Fruit fly (Drosophila melanogaster) whole organism, embryonic: ENCODE results near the gene SrpRbeta.

Experiments
- Abd-B ChIP-seq: fragments of 200-800 bp; sonication (Bioruptor generic); optimal IDR thresholded peaks from 2 replicates; lab custom pipeline; 2018; ENCODE audit warnings: missing biosample characterization, mild to moderate bottlenecking, missing genetic modification characterization, moderate library complexity
- CG10209 ChIP-seq: fragments of 200-800 bp; sonication (Bioruptor generic); optimal IDR thresholded peaks from 3 replicates; lab custom pipeline; 2017; ENCODE audit warnings: missing biosample characterization, mild to moderate bottlenecking, missing genetic modification characterization, missing genetic modification reagents
- CG1024 ChIP-seq: fragments of 200-800 bp; sonication (Bioruptor generic); IDR thresholded peaks from 2 replicates; pipeline ENCODE4 v1.3.6; 2022; ENCODE audit warnings: missing biosample characterization, missing genetic modification characterization
- CG10267 ChIP-seq: fragments of 200-800 bp; sonication (Bioruptor generic); optimal IDR thresholded peaks from 2 replicates; lab custom pipeline; 2018; ENCODE audit warnings: missing biosample characterization, mild to moderate bottlenecking, missing genetic modification characterization, moderate library complexity
- CG10979 ChIP-seq: fragments of 200-800 bp; sonication (Bioruptor generic); optimal IDR thresholded peaks from 2 replicates; lab custom pipeline; 2018; ENCODE audit warnings: missing biosample characterization, mild to moderate bottlenecking, missing genetic modification characterization, moderate library complexity
- CG11093 ChIP-seq: fragments of 200-800 bp; sonication (Bioruptor generic); IDR thresholded peaks from 3 replicates; pipeline ENCODE4 v1.3.6; 2022; ENCODE audit warnings: missing biosample characterization, missing genetic modification characterization
- CG12299 ChIP-seq: fragments of 200-800 bp; sonication (Bioruptor generic); optimal IDR thresholded peaks from 2 replicates; lab custom pipeline; 2018; ENCODE audit warnings: missing biosample characterization, mild to moderate bottlenecking, missing genetic modification characterization
- CG1233 ChIP-seq: fragments of 200-800 bp; sonication (Bioruptor generic); optimal IDR thresholded peaks from 4 replicates; lab custom pipeline; 2018; ENCODE audit warnings: missing biosample characterization, mild to moderate bottlenecking, missing genetic modification characterization
- CG14710 ChIP-seq: fragments of 200-800 bp; sonication (Bioruptor generic); optimal IDR thresholded peaks from 3 replicates; lab custom pipeline; 2019; ENCODE audit warnings: missing biosample characterization, mild to moderate bottlenecking, missing genetic modification characterization, moderate library complexity
- CG15269 ChIP-seq: fragments of 200-800 bp; sonication (Bioruptor generic); optimal IDR thresholded peaks from 2 replicates; lab custom pipeline; 2018; ENCODE audit warnings: missing biosample characterization, mild to moderate bottlenecking, missing genetic modification characterization, moderate library complexity
- CG17612 ChIP-seq: fragments of 200-800 bp; sonication (Bioruptor generic); IDR thresholded peaks from 2 replicates; pipeline ENCODE4 v1.3.6; 2022; ENCODE audit warnings: missing biosample characterization, missing genetic modification characterization
- CG17802 ChIP-seq: fragments of 200-800 bp; sonication (Bioruptor generic); optimal IDR thresholded peaks from 2 replicates; lab custom pipeline; 2018; ENCODE audit warnings: missing biosample characterization, mild to moderate bottlenecking, missing genetic modification characterization, moderate library complexity
- CG17829 ChIP-seq: fragments of 200-800 bp; optimal IDR thresholded peaks from 2 replicates; lab custom pipeline; 2019; ENCODE audit warnings: missing biosample characterization, mild to moderate bottlenecking, missing genetic modification characterization, moderate library complexity
- CG18262 ChIP-seq: fragments of 200-800 bp; optimal IDR thresholded peaks from 3 replicates; lab custom pipeline; 2019; ENCODE audit warnings: missing biosample characterization, mild to moderate bottlenecking, missing genetic modification characterization, moderate library complexity
- CG30431 ChIP-seq: fragments of 200-800 bp; sonication (Bioruptor generic); optimal IDR thresholded peaks from 2 replicates; lab custom pipeline; 2017; ENCODE audit warnings: missing biosample characterization, missing genetic modification characterization
- CG3281 ChIP-seq: fragments of 200-800 bp; sonication (Bioruptor generic); optimal IDR thresholded peaks from 3 replicates; lab custom pipeline; 2017; ENCODE audit warnings: missing biosample characterization, mild to moderate bottlenecking, missing genetic modification characterization
- CG3838 ChIP-seq: fragments of 200-800 bp; sonication (Bioruptor generic); optimal IDR thresholded peaks from 3 replicates; lab custom pipeline; 2016; ENCODE audit warnings: missing biosample characterization, missing genetic modification characterization
- CG5180 ChIP-seq: fragments of 200-800 bp; sonication (Bioruptor generic); optimal IDR thresholded peaks from 3 replicates; lab custom pipeline; 2017; ENCODE audit warnings: missing biosample characterization, missing genetic modification characterization, mild to moderate bottlenecking, moderate library complexity, missing genetic modification reagents
- CG5245 ChIP-seq: fragments of 200-800 bp; sonication (Bioruptor generic); optimal IDR thresholded peaks from 3 replicates; lab custom pipeline; 2016; ENCODE audit warnings: missing biosample characterization, missing genetic modification characterization
- CG7745 ChIP-seq: fragments of 200-800 bp; sonication (Bioruptor generic); optimal IDR thresholded peaks from 2 replicates; lab custom pipeline; 2018; ENCODE audit warnings: missing biosample characterization, mild to moderate bottlenecking, missing genetic modification characterization, moderate library complexity
- CG9817 ChIP-seq: fragments of 200-800 bp; sonication (Bioruptor generic); optimal IDR thresholded peaks from 2 replicates; lab custom pipeline; 2018; ENCODE audit warnings: missing biosample characterization, mild to moderate bottlenecking, missing genetic modification characterization, moderate library complexity
- Chrac-16 ChIP-seq: fragments of 200-800 bp; sonication (Bioruptor generic); optimal IDR thresholded peaks from 3 replicates; lab custom pipeline; 2016; ENCODE audit warnings: missing biosample characterization, missing genetic modification characterization
- CoRest ChIP-seq: fragments of 200-800 bp; sonication (Bioruptor generic); optimal IDR thresholded peaks from 3 replicates; lab custom pipeline; 2018; ENCODE audit warnings: missing biosample characterization, mild to moderate bottlenecking, missing genetic modification characterization, moderate library complexity
- Dbx ChIP-seq: fragments of 200-800 bp; sonication (Bioruptor generic); IDR thresholded peaks from 3 replicates; pipeline ENCODE4 v1.3.6; 2022; ENCODE audit warnings: missing biosample characterization, missing genetic modification characterization
- Doc3 ChIP-seq: fragments of 200-800 bp; sonication (Bioruptor generic); IDR thresholded peaks from 3 replicates; pipeline ENCODE4 v1.3.6; 2022; ENCODE audit warnings: missing biosample characterization, missing genetic modification characterization; ENCODE audit not compliant: partially characterized antibody
- Fer3 ChIP-seq: fragments of 200-800 bp; sonication (Bioruptor generic); optimal IDR thresholded peaks from 2 replicates; lab custom pipeline; 2018; ENCODE audit warnings: missing biosample characterization, mild to moderate bottlenecking, missing genetic modification characterization, moderate library complexity
- Gug ChIP-seq: fragments of 200-800 bp; sonication (Bioruptor generic); IDR thresholded peaks from 4 replicates; pipeline ENCODE4 v1.3.6; 2022; ENCODE audit warnings: missing biosample characterization, missing genetic modification characterization
- Hr51 ChIP-seq, 2 experiments: fragments of 200-800 bp; sonication (Bioruptor generic); optimal IDR thresholded peaks; 2 replicates in 1 of 2; 3 replicates in 1 of 2; lab custom pipeline; 2016 to 2018; ENCODE audit warnings: missing biosample characterization in 2 of 2, missing genetic modification characterization in 2 of 2, mild to moderate bottlenecking in 1 of 2, moderate library complexity in 1 of 2
- Jarid2 ChIP-seq: fragments of 200-800 bp; sonication (Bioruptor generic); optimal IDR thresholded peaks from 3 replicates; lab custom pipeline; 2017; ENCODE audit warnings: mild to moderate bottlenecking, missing biosample characterization, missing genetic modification reagents, missing genetic modification characterization
- MBD-R2 ChIP-seq: fragments of 200-800 bp; sonication (Bioruptor generic); IDR thresholded peaks from 2 replicates; pipeline ENCODE4 v1.3.6; 2022; ENCODE audit warnings: missing biosample characterization, missing genetic modification characterization
- MESR4 ChIP-seq: fragments of 200-800 bp; sonication (Bioruptor generic); optimal IDR thresholded peaks from 2 replicates; lab custom pipeline; 2018; ENCODE audit warnings: missing biosample characterization, mild to moderate bottlenecking, missing genetic modification characterization, moderate library complexity
- Mrtf ChIP-seq: fragments of 200-800 bp; sonication (Bioruptor generic); IDR thresholded peaks from 3 replicates; pipeline ENCODE4 v1.3.6; 2022; ENCODE audit warnings: missing biosample characterization, missing genetic modification characterization
- NK7.1 ChIP-seq: fragments of 200-800 bp; sonication (Bioruptor generic); optimal IDR thresholded peaks from 3 replicates; lab custom pipeline; 2016; ENCODE audit warnings: missing biosample characterization, missing genetic modification characterization
- Nf-YB ChIP-seq: fragments of 200-800 bp; sonication (Bioruptor generic); optimal IDR thresholded peaks from 3 replicates; lab custom pipeline; 2019; ENCODE audit warnings: missing biosample characterization, mild to moderate bottlenecking, missing genetic modification characterization, moderate library complexity
- Oaz ChIP-seq: fragments of 200-800 bp; sonication (Bioruptor generic); IDR thresholded peaks from 2 replicates; pipeline ENCODE4 v1.3.6; 2022; ENCODE audit warnings: missing biosample characterization, missing genetic modification characterization
- Poxn ChIP-seq: fragments of 200-800 bp; sonication (Bioruptor generic); IDR thresholded peaks from 2 replicates; pipeline ENCODE4 v1.3.6; 2022; ENCODE audit warnings: missing biosample characterization, missing genetic modification characterization
- Rx ChIP-seq: fragments of 200-800 bp; sonication (Bioruptor generic); IDR thresholded peaks from 2 replicates; pipeline ENCODE4 v1.3.6; 2022; ENCODE audit warnings: missing biosample characterization, missing genetic modification characterization
- Sin3A ChIP-seq: fragments of >200 bp; optimal IDR thresholded peaks from 2 replicates; lab custom pipeline; 2018
- ac ChIP-seq: fragments of 200-800 bp; sonication (Bioruptor generic); optimal IDR thresholded peaks from 3 replicates; lab custom pipeline; 2017; ENCODE audit warnings: missing biosample characterization, mild to moderate bottlenecking, missing genetic modification characterization
- bbx ChIP-seq: fragments of 200-800 bp; sonication (Bioruptor generic); IDR thresholded peaks from 2 replicates; pipeline ENCODE4 v1.3.6; 2022; ENCODE audit warnings: missing biosample characterization, missing genetic modification characterization; ENCODE audit not compliant: partially characterized antibody
- dimm ChIP-seq: fragments of 200-800 bp; sonication (Bioruptor generic); IDR thresholded peaks from 2 replicates; pipeline ENCODE4 v1.3.6; 2022; ENCODE audit warnings: missing biosample characterization, missing genetic modification characterization
- eve ChIP-seq, 2 experiments: fragments of >200 bp; optimal IDR thresholded peaks; 2 replicates each; lab custom pipeline; 2017; ENCODE audit warnings: missing biosample characterization in 2 of 2, missing genetic modification characterization in 2 of 2
- mld ChIP-seq: fragments of 200-800 bp; sonication (Bioruptor generic); IDR thresholded peaks from 3 replicates; pipeline ENCODE4 v1.3.6; 2022; ENCODE audit warnings: missing biosample characterization, missing genetic modification characterization; ENCODE audit not compliant: partially characterized antibody
- nmo ChIP-seq: fragments of 200-800 bp; sonication (Bioruptor generic); optimal IDR thresholded peaks from 2 replicates; lab custom pipeline; 2018; ENCODE audit warnings: missing biosample characterization, mild to moderate bottlenecking, missing genetic modification characterization, moderate library complexity
- psq ChIP-seq: fragments of 200-800 bp; sonication (Bioruptor generic); optimal IDR thresholded peaks from 2 replicates; lab custom pipeline; 2017; ENCODE audit warnings: missing biosample characterization, missing genetic modification characterization
- so ChIP-seq: fragments of 200-800 bp; sonication (Bioruptor generic); IDR thresholded peaks from 3 replicates; pipeline ENCODE4 v1.3.6; 2022; ENCODE audit warnings: missing biosample characterization, missing genetic modification characterization
- tio ChIP-seq: fragments of 200-800 bp; sonication (Bioruptor generic); optimal IDR thresholded peaks from 2 replicates; lab custom pipeline; 2017; ENCODE audit warnings: missing biosample characterization, missing genetic modification characterization, inconsistent platforms
- trem ChIP-seq: fragments of 200-800 bp; optimal IDR thresholded peaks from 3 replicates; lab custom pipeline; 2019; ENCODE audit warnings: missing biosample characterization, mild to moderate bottlenecking, missing genetic modification characterization, moderate library complexity
- vfl ChIP-seq: fragments of 200-800 bp; sonication (Bioruptor generic); optimal IDR thresholded peaks from 2 replicates; lab custom pipeline; 2016; ENCODE audit warnings: missing biosample characterization, missing genetic modification characterization
- yki ChIP-seq: fragments of >200 bp; optimal IDR thresholded peaks from 3 replicates; lab custom pipeline; 2018
- zen2 ChIP-seq: fragments of 200-800 bp; sonication (Bioruptor generic); IDR thresholded peaks from 3 replicates; pipeline ENCODE4 v1.3.6; 2022; ENCODE audit warnings: missing biosample characterization, missing genetic modification characterization; ENCODE audit not compliant: partially characterized antibody

SrpRbeta gene

DNA sequence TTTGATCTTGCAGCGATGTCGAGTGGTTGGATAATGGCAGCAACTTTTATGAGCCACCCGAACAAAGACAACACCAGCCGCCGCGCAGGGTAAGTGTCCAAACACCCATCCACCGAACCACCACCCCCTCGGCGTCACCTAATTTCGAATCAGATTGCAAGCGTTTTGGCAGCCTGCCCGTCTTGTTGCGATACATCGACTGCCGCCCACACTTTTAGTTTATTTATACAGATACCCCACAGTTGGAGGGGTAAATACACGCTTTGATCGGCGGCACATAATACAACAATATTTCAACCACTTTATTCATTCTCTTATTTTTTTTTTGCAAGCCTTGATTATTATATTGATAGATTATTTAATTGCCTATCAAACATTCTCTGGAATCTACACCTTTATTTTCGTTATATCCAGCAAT is 43.0 kb upstream of the SrpRbeta start (continued):
- TF ChIP-seq CG5180 = no peak
- no peak for TF ChIP-seq CG17829 (tag; lab: Kevin White, UChicago)
- peak; percentile 40 for TF ChIP-seq Rx
- TF ChIP-seq Oaz (GFP tag; lab: Robert Waterston, UW) = no peak
- no peak for TF ChIP-seq MESR4 (GFP tag; lab: Kevin White, UChicago)
- TF ChIP-seq NK7.1 (GFP tag; lab: Kevin White, UChicago) = no peak
- TF ChIP-seq CG3281 (GFP tag; lab: Kevin White, UChicago) = no peak
- TF ChIP-seq CG7745 = no peak
- peak; percentile 64 for TF ChIP-seq so (GFP tag; lab: Robert Waterston, UW)
- peak; percentile 42 for TF ChIP-seq CG10209 (GFP tag; lab: Kevin White, UChicago)
- no peak for TF ChIP-seq yki
- peak; percentile 53 for TF ChIP-seq CG15269
- no peak for TF ChIP-seq CG17802 (tag; lab: Kevin White, UChicago)
- peak; percentile 14 for TF ChIP-seq Chrac-16
- no peak for TF ChIP-seq dimm (GFP tag; lab: Robert Waterston, UW)
- TF ChIP-seq Doc3 (GFP tag; lab: Robert Waterston, UW) = no peak
- TF ChIP-seq CG5245 = no peak
- TF ChIP-seq CG9817 (tag; lab: Kevin White, UChicago) = peak; percentile 45
- no peak for TF ChIP-seq CG14710 (tag; lab: Kevin White, UChicago)
- TF ChIP-seq zen2 (GFP tag; lab: Robert Waterston, UW) = no peak
- no peak for TF ChIP-seq eve (GFP tag; optimal IDR thresholded peaks at IDR 0.05; lab: Kevin White, UChicago)
- no peak for TF ChIP-seq CG1233 (GFP tag; lab: Kevin White, UChicago)
- TF ChIP-seq Jarid2 = no peak
- TF ChIP-seq Gug (GFP tag; lab: Robert Waterston, UW) = peak; percentile 19; the same call in 1 of the 4 replicates
- no peak for TF ChIP-seq CG10267 (tag; lab: Kevin White, UChicago)
- no peak for TF ChIP-seq ac (GFP tag; lab: Kevin White, UChicago)
- 0 out of 3 replicates have a peak, but pooled peaks have one; percentile 17 for TF ChIP-seq mld
- TF ChIP-seq Dbx = 0 out of 3 replicates have a peak, but pooled peaks have one; percentile 32
- no peak for TF ChIP-seq CG10979 (tag; lab: Kevin White, UChicago)
- TF ChIP-seq CG1024 (GFP tag; lab: Robert Waterston, UW) = no peak
- no peak for TF ChIP-seq CG30431 (GFP tag; lab: Kevin White, UChicago)
- peak; percentile 34 for TF ChIP-seq Fer3
- TF ChIP-seq CG12299 (tag; lab: Kevin White, UChicago) = no peak
- peak in 1 of 2 experiments; percentile 66 for TF ChIP-seq Hr51 (GFP tag; optimal IDR thresholded peaks at IDR 0.05; lab: Kevin White, UChicago)
- peak; percentile 20; the same call in 1 of the 2 replicates for TF ChIP-seq MBD-R2 (GFP tag; lab: Robert Waterston, UW)
- no peak for TF ChIP-seq bbx (GFP tag; lab: Robert Waterston, UW)
- no peak for TF ChIP-seq CG11093 (GFP tag; lab: Robert Waterston, UW)
- TF ChIP-seq CG3838 (GFP tag; lab: Kevin White, UChicago) = no peak
- TF ChIP-seq CG18262 (tag; lab: Kevin White, UChicago) = peak; percentile 1
- TF ChIP-seq psq (GFP tag; lab: Kevin White, UChicago) = no peak
- TF ChIP-seq trem (tag; lab: Kevin White, UChicago) = no peak
- no peak for TF ChIP-seq Nf-YB (GFP tag; lab: Kevin White, UChicago)
- TF ChIP-seq CoRest (tag; lab: Kevin White, UChicago) = peak; percentile 55
- TF ChIP-seq vfl = no peak
- no peak for TF ChIP-seq Abd-B (GFP tag; lab: Kevin White, UChicago)
- no peak for TF ChIP-seq Poxn
- peak; percentile 28 for TF ChIP-seq tio
- TF ChIP-seq CG17612 (GFP tag; lab: Robert Waterston, UW) = no peak
- peak; percentile 72; the same call in 2 of the 3 replicates for TF ChIP-seq Mrtf (GFP tag; lab: Robert Waterston, UW)
- no peak for TF ChIP-seq Sin3A
- peak; percentile 48 for TF ChIP-seq nmo
